Fruit fly (Drosophila melanogaster): ENCODE data around the gene Paip2.

The Paip2 gene

DNA sequence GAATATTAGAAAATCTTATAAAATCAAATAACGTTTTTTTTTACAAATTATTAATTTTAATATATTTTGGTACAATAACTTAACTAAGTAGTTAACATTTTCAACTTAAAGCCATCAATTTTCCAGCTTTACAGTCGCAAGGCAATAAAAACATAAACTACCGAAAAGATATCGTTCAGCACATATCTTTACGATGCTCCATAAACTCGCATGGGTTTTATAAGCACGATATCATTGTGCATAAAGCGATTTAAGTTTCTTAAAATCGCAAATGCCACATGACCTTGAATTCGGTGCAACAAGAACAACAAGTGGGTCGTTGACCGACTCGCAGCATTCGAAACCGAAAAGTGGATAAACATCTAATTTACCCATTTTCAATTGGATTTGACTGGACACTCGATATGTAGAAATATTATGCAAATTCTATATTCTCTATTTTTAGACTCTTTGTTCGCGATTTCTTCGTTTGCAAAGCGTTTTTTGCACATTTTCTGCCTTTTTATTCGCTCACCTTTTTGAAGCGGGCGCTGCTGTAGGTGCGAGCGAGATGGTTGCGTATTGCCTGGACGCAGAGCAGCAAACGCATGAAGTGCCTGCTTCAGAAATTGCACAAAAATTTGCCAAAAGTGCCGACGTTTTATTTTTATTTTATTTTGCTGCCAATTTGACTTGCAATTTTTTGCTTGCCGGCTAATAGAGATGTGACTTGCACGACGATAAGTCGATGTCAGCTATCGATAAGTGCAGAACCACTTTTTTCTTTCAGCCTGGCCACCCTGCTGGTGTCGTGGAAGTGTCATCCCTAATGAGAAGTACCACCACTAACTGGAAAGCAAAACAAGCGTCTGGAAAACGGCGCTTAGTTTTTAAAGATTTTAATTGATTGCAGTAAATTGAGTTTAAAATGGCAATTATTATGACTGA is 19.4 kb upstream of the Paip2 start, which contains the start of gene Spc25 (continued):
- TF ChIP-seq croc (GFP tag; conservative IDR thresholded peaks at IDR 0.05) (no peak), Bdp1 (GFP tag; optimal IDR thresholded peaks at IDR 0.05) (peak; percentile 43), crol (GFP tag; IDR thresholded peaks at IDR 0.05) (no peak), CG16815 (GFP tag; optimal IDR thresholded peaks at IDR 0.05) (no peak), inv (GFP tag; IDR thresholded peaks at IDR 0.05; ENCODE audit: partially characterized antibody) (peak; percentile 89), lov (optimal IDR thresholded peaks at IDR 0.05) (no peak), lov (GFP tag; IDR thresholded peaks at IDR 0.05) (0 out of 3 replicates have a peak, but pooled peaks have one; percentile 32), CG18599 (GFP tag; optimal IDR thresholded peaks at IDR 0.05) (no peak), ara (GFP tag; IDR thresholded peaks at IDR 0.05) (peak; percentile 29; the same call in 1 of the 2 replicates), CG8290 (GFP tag; optimal IDR thresholded peaks at IDR 0.05) (peak; percentile 70), CG8290 (tag; optimal IDR thresholded peaks at IDR 0.05) (peak in 1 of 2 experiments; percentile 37), eve (GFP tag; optimal IDR thresholded peaks at IDR 0.05) (no peak), yki (optimal IDR thresholded peaks at IDR 0.05) (no peak), CG1832 (GFP tag; optimal IDR thresholded peaks at IDR 0.05) (no peak), cad (GFP tag; optimal IDR thresholded peaks at IDR 0.05) (no peak), ttk (GFP tag; IDR thresholded peaks at IDR 0.05) (peak; percentile 41; the same call in 1 of the 2 replicates), CG15011 (GFP tag; optimal IDR thresholded peaks at IDR 0.05) (no peak), CG12104 (GFP tag; optimal IDR thresholded peaks at IDR 0.05) (no peak), sr (GFP tag; IDR thresholded peaks at IDR 0.05) (no peak), CG8281 (tag; optimal IDR thresholded peaks at IDR 0.05) (no peak), Ptx1 (GFP tag; IDR thresholded peaks at IDR 0.05) (0 out of 2 replicates have a peak, but pooled peaks have one; percentile 39), ERR (GFP tag; optimal IDR thresholded peaks at IDR 0.05) (peak; percentile 79), TFAM (GFP tag; optimal IDR thresholded peaks at IDR 0.05) (no peak), CG7928 (GFP tag; optimal IDR thresholded peaks at IDR 0.05) (no peak), emc (GFP tag; optimal IDR thresholded peaks at IDR 0.05) (peak; percentile 40), nau (GFP tag; optimal IDR thresholded peaks at IDR 0.05) (no peak), fd64A (GFP tag; optimal IDR thresholded peaks at IDR 0.05) (no peak), CG1602 (GFP tag; optimal IDR thresholded peaks at IDR 0.05) (peak; percentile 12), chinmo (GFP tag; IDR thresholded peaks at IDR 0.05; ENCODE audit: partially characterized antibody) (peak; percentile 75; the same call in 1 of the 4 replicates), CG7987 (GFP tag; optimal IDR thresholded peaks at IDR 0.05) (no peak), hb (GFP tag; IDR thresholded peaks at IDR 0.05; ENCODE audit: partially characterized antibody) (peak; percentile 93), Dbx (GFP tag; IDR thresholded peaks at IDR 0.05) (peak; percentile 60; the same call in 2 of the 3 replicates), CG18619 (GFP tag; optimal IDR thresholded peaks at IDR 0.05) (no peak), CG8089 (GFP tag; optimal IDR thresholded peaks at IDR 0.05) (peak; percentile 23), CG12155 (GFP tag; optimal IDR thresholded peaks at IDR 0.05) (peak; percentile 47), CG18476 (GFP tag; optimal IDR thresholded peaks at IDR 0.05) (no peak), CTCF (GFP tag; optimal IDR thresholded peaks at IDR 0.05) (no peak), CG10267 (tag; optimal IDR thresholded peaks at IDR 0.05) (peak; percentile 45), CG6854 (GFP tag; optimal IDR thresholded peaks at IDR 0.05) (no peak), HmgD (GFP tag; optimal IDR thresholded peaks at IDR 0.05) (peak; percentile 82), CG4707 (GFP tag; optimal IDR thresholded peaks at IDR 0.05) (no peak), CG8388 (GFP tag; optimal IDR thresholded peaks at IDR 0.05) (peak; percentile 22), onecut (GFP tag; IDR thresholded peaks at IDR 0.05) (no peak; the same call in 1 of the 2 replicates), CG10979 (tag; optimal IDR thresholded peaks at IDR 0.05) (no peak), CG2712 (tag; optimal IDR thresholded peaks at IDR 0.05) (no peak), ham (GFP tag; IDR thresholded peaks at IDR 0.05) (no peak), BtbVII (GFP tag; optimal IDR thresholded peaks at IDR 0.05) (peak; percentile 20), gcm (GFP tag; optimal IDR thresholded peaks at IDR 0.05) (no peak), lbe (GFP tag; optimal IDR thresholded peaks at IDR 0.05) (no peak), CG11696 (GFP tag; IDR thresholded peaks at IDR 0.05) (no peak)
